Worm (Caenorhabditis elegans): Measurements from ENCODE around the gene gpch-1.

ce11 chrIII:4452749-4453148, 44.4 kb downstream of the gpch-1 start:
- TF ChIP-seq lin-13 (GFP tag; optimal IDR thresholded peaks at IDR 0.05) (no peak), nhr-12 (tag; optimal IDR thresholded peaks at IDR 0.05) (no peak)

All from whole organism, L1 larva.